Fruit fly (Drosophila melanogaster) Kc167 (cell line): ENCODE measurements around the gene SdhBL.

Source experiments
- Myc ChIP-seq: fragments of >200 bp; optimal IDR thresholded peaks from 2 replicates; lab custom pipeline; 2017; ENCODE audit warnings: missing external identifiers
- Sin3A ChIP-seq: fragments of >200 bp; optimal IDR thresholded peaks from 2 replicates; lab custom pipeline; 2018; ENCODE audit warnings: missing external identifiers
- h ChIP-seq: fragments of >200 bp; optimal IDR thresholded peaks from 3 replicates; lab custom pipeline; 2018; ENCODE audit warnings: missing external identifiers
- insv ChIP-seq: fragments of >200 bp; optimal IDR thresholded peaks from 3 replicates; lab custom pipeline; 2018; ENCODE audit warnings: missing external identifiers
- psq ChIP-seq: fragments of >200 bp; optimal IDR thresholded peaks from 2 replicates; lab custom pipeline; 2017; ENCODE audit warnings: missing external identifiers
- ttk ChIP-seq: sonication (Bioruptor generic); optimal IDR thresholded peaks from 2 replicates; lab custom pipeline; 2017; ENCODE audit warnings: missing external identifiers

SdhBL gene

DNA sequence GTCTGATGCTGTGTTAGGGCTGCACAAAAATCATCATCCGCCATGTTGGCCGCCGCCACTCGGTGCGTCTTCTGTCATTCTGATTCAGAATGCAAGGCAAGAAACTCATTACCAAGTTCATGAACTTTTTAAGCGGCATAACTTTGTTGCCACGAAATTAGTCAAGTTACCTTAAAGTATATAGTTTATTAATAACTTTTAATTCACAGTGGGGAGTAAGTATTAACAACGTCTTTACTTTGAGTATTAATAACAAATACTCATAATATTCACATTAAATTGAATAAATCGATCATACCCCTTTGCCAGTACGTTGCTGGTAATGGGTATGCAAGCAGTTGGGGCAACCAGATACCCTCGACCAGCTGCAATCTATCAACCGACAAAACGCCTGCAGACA, 23.3 kb downstream of the SdhBL start:
- TF ChIP-seq h (lab: Kevin White, UChicago) = no peak
- TF ChIP-seq Myc (lab: Kevin White, UChicago) = no peak
- no peak for TF ChIP-seq psq (lab: Kevin White, UChicago)
- TF ChIP-seq ttk (lab: Kevin White, UChicago) = no peak
- TF ChIP-seq Sin3A (lab: Kevin White, UChicago) = no peak

DNA sequence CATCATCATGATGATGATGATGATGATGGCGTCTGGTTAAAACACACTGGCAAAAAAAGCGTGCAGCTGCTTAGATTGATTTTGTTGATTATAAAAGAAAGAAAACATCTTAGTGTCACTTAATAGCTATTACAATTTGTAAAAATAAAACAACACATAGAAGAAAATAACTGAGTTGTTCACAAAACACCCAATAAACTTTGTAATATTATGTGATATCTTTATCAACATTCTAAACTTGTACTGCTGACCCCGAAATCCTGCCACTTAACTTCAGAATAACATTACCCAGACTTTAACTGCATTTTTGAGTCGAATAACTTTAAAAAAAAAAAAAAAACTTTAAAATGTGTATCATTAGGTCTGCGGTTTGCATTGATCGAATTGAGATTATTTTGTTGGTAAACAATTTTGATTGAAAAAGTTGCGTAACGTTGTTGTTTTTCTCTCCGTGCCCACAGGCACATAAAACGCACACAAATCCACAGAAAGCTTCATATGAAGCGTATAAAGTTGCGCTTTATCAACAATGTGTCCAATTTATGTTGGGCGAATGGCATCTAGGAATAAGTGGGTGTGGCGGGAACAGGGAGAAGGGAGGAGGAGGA, 25.3 kb downstream of the SdhBL start:
- TF ChIP-seq Myc (lab: Kevin White, UChicago) = no peak
- no peak for TF ChIP-seq Sin3A (lab: Kevin White, UChicago)
- no peak for TF ChIP-seq psq (lab: Kevin White, UChicago)
- no peak for TF ChIP-seq ttk (lab: Kevin White, UChicago)
- no peak for TF ChIP-seq insv (lab: Kevin White, UChicago)
- no peak for TF ChIP-seq h (lab: Kevin White, UChicago)

DNA sequence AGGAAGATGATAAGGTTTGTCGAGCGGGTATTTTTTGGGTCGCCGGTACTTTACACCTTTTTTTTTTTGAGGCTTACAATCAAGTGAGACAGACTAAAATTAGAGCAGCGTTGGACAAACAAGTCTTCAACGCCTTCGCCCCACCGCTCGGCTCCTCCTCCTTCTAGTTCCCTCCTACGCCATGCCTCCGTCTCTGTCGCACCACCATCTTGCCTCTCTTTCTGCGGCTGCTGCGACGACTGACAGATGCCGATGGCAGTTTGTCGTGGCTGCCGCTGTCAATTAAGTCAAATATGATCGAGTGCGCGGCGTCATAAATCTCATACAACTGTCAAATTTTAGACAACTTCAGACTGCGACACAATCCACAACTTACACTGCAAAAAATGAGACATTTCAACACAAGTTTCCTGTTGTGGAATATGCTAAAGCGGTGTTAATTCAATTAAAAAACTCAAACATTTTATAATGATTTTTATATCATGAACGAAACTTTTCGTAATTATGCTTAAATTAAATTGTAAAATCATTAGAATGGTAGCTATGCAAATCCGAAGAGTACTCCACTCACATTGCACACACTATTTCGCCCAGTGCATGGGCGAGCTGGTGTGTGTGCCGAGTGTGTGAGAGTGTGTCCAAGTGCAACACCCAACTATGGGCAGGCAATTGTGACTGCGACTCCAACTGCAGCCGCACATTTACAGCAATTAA, 26.6 kb downstream of the SdhBL start:
- no peak for TF ChIP-seq Myc (lab: Kevin White, UChicago)
- no peak for TF ChIP-seq psq (lab: Kevin White, UChicago)

DNA sequence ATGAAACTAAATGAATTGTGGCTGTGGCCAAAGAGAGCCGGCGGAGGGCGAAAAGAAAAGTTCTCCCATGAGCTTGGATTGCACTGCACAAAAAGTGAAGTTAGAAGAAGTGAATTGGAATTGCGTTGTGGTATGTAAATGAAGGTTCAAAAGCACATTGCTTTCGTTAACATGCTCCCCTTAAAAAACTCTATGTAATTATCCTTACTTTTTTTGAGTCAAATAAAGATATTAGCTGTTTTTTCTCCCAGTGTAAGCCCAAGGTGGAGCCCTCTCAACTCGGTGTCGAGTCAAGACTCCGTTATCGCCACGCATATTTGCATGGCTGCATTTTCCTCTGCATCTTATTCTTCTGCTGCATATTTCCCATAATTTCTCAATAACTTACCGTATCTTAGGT, 29.3 kb downstream of the SdhBL start:
- TF ChIP-seq Sin3A (lab: Kevin White, UChicago) (no peak), Myc (lab: Kevin White, UChicago) (no peak), psq (lab: Kevin White, UChicago) (no peak), ttk (lab: Kevin White, UChicago) (no peak), h (lab: Kevin White, UChicago) (no peak), insv (lab: Kevin White, UChicago) (no peak)

DNA sequence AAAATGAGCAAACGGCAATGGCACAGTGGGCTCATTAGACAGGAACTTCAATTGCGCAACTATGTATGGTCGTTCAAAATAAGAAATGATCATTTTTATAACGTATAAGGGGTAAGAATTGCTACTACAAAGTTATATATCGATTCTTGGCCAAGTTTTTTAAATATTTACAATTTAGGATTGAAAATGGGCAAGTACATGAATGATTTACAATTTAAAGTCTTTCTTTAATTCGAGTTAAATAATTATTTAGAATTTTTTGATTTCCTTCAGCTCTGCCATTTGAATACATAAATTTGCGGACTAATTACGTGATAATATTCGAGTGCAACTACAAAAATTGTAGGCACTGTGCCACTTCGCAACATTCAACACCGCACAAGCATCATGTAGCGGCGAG, 30.5 kb downstream of the SdhBL start:
- TF ChIP-seq insv (lab: Kevin White, UChicago) (no peak), Myc (lab: Kevin White, UChicago) (no peak), psq (lab: Kevin White, UChicago) (no peak), ttk (lab: Kevin White, UChicago) (no peak), h (lab: Kevin White, UChicago) (no peak), Sin3A (lab: Kevin White, UChicago) (no peak)

DNA sequence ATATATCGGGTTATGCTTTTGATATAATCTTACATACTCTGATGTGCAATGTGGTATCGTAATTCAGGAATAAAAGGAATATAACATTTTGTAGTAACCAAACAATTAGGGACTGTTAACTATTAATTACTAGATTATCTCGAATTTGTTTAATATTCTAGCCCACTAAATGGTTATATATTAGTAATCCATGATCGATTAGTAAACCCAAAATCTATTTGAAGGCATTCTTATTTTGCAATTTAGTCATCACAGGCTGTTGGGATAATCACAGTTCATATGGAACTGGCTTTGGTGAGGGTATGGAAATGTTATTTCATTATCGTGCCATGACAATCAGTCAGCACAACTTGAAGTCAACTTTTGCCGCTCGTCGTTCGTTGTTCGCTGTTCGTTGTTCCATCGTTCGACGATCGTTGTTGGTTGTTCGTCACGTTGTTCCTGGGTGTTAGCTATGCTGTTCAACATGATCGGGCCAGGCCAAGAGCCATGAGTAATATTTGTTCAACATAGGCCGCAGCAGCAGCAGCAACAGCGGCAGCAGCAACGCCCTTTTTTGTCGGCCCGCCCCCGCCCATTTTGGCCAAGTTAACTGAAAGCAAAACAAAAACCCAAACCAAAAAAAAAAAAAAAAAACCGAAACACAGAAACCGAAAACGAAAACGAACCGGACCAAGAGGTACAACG, 31.6 kb downstream of the SdhBL start:
- TF ChIP-seq psq (lab: Kevin White, UChicago) (no peak), Sin3A (lab: Kevin White, UChicago) (no peak), insv (lab: Kevin White, UChicago) (no peak), Myc (lab: Kevin White, UChicago) (no peak), ttk (lab: Kevin White, UChicago) (no peak), h (lab: Kevin White, UChicago) (no peak)

DNA sequence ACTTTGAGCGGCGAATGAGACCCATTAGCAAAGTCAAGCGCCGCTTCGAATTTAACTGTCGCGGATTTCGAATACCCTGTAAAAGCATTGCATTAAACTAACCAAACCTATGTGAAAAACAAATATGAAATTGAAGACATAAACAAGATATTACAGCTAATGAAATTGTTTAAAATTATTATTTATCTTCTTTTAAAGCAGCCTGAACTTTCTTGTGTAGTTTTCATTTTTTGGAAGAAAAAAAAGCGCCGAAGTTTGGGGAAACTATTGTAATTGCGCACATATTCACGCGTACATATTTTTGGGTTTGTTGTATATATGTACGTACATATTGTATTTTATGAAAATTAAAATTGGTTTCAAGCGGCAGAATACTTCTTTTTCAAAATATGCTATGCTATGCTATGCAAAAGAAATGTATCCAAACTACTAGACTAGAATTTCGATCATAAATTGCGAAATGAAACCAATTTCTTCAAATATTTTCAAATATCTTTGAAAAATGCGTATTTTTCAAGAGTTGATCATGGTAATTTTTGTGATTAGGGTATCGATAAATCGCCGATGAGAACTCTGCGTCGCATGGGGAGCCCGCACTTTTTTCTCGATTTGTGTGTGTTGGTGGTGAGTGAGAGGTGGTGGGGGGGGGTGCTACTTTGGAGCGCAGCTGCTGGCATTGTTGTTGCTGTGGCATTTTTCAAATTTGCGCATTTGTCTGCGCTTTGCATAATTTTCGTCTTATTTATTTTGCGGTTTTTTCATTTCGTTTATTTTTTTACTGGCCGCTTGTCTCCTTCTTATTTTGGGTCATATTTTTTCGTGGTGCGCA, 32.3 kb downstream of the SdhBL start:
- no peak for TF ChIP-seq h (lab: Kevin White, UChicago)
- no peak for TF ChIP-seq psq (lab: Kevin White, UChicago)
- TF ChIP-seq ttk (lab: Kevin White, UChicago) = no peak
- TF ChIP-seq insv (lab: Kevin White, UChicago) = no peak
- TF ChIP-seq Sin3A (lab: Kevin White, UChicago) = no peak
- no peak for TF ChIP-seq Myc (lab: Kevin White, UChicago)

DNA sequence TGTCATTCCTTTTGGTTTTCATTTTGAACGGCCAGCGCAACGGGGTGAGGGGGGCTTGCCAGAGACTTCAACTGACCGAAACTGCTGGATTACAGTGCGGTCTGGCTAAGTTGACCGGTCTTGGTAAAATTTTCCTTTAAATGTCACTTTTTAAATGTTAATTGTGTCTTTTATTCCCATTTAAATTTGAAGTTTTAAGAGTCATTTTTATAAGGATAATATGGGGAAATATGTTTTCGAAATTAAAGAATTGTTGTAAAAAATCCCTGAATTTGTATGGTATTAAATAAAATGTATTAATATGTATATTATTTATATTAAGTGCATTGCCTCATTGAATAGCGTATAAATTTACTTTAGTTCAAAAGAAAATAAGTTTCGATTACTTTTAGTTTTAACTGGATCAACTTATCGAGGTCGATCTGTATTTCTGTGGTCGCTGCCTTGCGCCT, 34.4 kb downstream of the SdhBL start:
- TF ChIP-seq Sin3A (lab: Kevin White, UChicago) (no peak), h (lab: Kevin White, UChicago) (no peak), insv (lab: Kevin White, UChicago) (no peak)

DNA sequence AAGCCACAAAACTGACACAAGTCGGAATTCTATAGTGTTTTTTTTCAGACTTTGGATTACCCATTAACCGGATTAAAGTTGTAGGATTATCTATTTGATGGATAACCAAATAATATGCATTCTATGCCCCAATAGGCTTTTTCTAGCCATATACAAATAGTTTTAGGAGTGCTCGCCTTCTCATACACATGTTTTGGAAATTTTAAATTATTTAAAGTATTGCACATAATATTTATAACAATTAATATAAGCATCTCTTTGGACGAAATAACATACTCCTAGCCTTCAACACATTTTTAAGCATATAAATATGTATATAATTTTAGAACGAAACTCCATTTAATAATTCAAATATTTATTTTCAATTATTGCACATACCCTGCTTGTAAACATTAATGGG, 35.2 kb downstream of the SdhBL start:
- no peak for TF ChIP-seq insv (lab: Kevin White, UChicago)
- TF ChIP-seq h (lab: Kevin White, UChicago) = no peak
- TF ChIP-seq Myc (lab: Kevin White, UChicago) = no peak
- TF ChIP-seq ttk (lab: Kevin White, UChicago) = no peak
- TF ChIP-seq Sin3A (lab: Kevin White, UChicago) = no peak
- TF ChIP-seq psq (lab: Kevin White, UChicago) = no peak

DNA sequence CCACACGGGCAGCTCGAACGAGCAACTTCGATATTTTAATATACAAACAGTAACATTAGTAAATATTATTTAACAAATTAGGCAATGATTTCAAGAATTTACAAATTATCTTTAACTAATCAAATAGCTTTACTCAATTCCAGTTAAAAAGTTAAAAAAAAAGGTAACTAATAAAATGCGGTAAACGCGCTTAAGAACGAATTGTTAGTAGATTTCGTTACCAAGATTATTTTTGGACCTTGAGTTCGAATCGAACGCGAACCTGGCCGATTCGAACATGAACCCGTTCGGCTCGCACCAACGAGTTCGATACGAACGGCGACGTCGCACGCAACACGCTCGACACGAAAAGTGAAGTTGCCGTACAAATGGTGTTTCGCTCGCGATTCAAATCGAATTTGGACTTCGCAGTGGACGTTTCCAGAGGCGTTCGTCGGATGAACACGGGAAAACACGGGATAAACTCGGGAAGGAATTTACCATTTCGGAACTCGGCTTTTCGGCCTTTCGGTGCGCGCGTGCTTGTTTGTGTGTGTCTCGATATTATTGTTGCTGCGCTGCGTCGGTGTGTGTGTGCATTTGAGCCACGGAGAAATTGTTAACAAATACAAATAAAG, 35.8 kb downstream of the SdhBL start, which contains the start of gene CG43759:
TSS of gene CG43759 (plus strand) at position 390 of the 617 bp plus-strand sequence.
- no peak for TF ChIP-seq psq (lab: Kevin White, UChicago)
- no peak for TF ChIP-seq Myc (lab: Kevin White, UChicago)
- no peak for TF ChIP-seq ttk (lab: Kevin White, UChicago)
- TF ChIP-seq insv (lab: Kevin White, UChicago) = no peak
- TF ChIP-seq Sin3A (lab: Kevin White, UChicago) = no peak
- no peak for TF ChIP-seq h (lab: Kevin White, UChicago)
